Worm (Caenorhabditis elegans): Measurements from ENCODE around the gene ani-1.
A peak's percentile ranks its signal among the peaks of the same experiment; 100 is the strongest.

The ani-1 gene

ce11 chrIII:12427527-12428263, 25.5 kb downstream of the ani-1 start:
- TF ChIP-seq madf-6 (GFP tag; IDR thresholded peaks at IDR 0.05) (no peak), ama-1 (optimal IDR thresholded peaks at IDR 0.05) (no peak), ama-1 (GFP tag; optimal IDR thresholded peaks at IDR 0.05) (peak in 1 of 2 experiments; percentile 42), efl-1 (GFP tag; optimal IDR thresholded peaks at IDR 0.05) (peak; percentile 13)

DNA sequence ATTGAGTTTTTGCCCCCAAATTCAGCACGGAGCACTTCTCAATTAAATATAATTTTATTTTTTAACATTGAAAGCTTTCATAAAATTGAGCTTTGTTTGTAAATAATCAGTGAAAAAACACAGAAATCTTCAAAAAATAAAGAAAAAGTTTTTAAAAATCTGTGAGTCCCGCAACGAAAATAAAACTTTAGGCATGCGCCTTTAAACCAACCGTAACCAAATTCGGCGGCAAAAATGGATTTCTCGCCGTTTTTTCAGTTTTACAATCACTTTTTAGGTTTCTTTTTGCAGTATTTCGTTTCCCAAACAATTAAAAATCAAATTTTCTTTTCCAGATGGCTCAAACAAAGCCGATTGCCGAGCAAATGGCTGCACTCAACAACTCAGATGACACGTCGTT, 26.6 kb downstream of the ani-1 start, which contains the start of gene pie-1:
Gene pie-1 (plus strand): TSS at position 336 of the 400 bp plus-strand sequence.
- TF ChIP-seq madf-8 (GFP tag; conservative IDR thresholded peaks at IDR 0.05) (peak; percentile 78), dpff-1 (tag; optimal IDR thresholded peaks at IDR 0.05) (no peak), lin-54 (GFP tag; optimal IDR thresholded peaks at IDR 0.05) (peak; percentile 79), nfya-2 (GFP tag; IDR thresholded peaks at IDR 0.05) (no peak), somi-1 (GFP tag; optimal IDR thresholded peaks at IDR 0.05) (no peak), snpc-4 (GFP tag; optimal IDR thresholded peaks at IDR 0.05) (peak; percentile 75), snpc-4 (tag; optimal IDR thresholded peaks at IDR 0.05) (no peak), hlh-26 (GFP tag; conservative IDR thresholded peaks at IDR 0.05) (no peak), Y53G8AR.9 (GFP tag; conservative IDR thresholded peaks at IDR 0.05) (no peak), egl-44 (GFP tag; IDR thresholded peaks at IDR 0.05) (no peak), ceh-100 (GFP tag; IDR thresholded peaks at IDR 0.05) (no peak), ztf-26 (tag; optimal IDR thresholded peaks at IDR 0.05) (no peak), hmg-1.2 (GFP tag; IDR thresholded peaks at IDR 0.05) (no peak), gei-17 (GFP tag; optimal IDR thresholded peaks at IDR 0.05) (no peak), zfh-2 (GFP tag; conservative IDR thresholded peaks at IDR 0.05) (no peak), rec-8 (tag; optimal IDR thresholded peaks at IDR 0.05) (peak in 1 of 2 experiments; percentile 24), F33H1.4 (GFP tag; IDR thresholded peaks at IDR 0.05) (peak; percentile 92), B0261.1 (tag; optimal IDR thresholded peaks at IDR 0.05) (no peak), Y53F4B.3 (GFP tag; IDR thresholded peaks at IDR 0.05) (no peak), dpl-1 (GFP tag; optimal IDR thresholded peaks at IDR 0.05) (peak; percentile 94), ccch-3 (GFP tag; optimal IDR thresholded peaks at IDR 0.05) (no peak), nhr-90 (tag; optimal IDR thresholded peaks at IDR 0.05) (no peak), C17E4.6 (GFP tag; IDR thresholded peaks at IDR 0.05) (no peak), D2030.7 (GFP tag; IDR thresholded peaks at IDR 0.05) (peak; percentile 85), egl-18 (GFP tag; IDR thresholded peaks at IDR 0.05) (no peak), sea-2 (GFP tag; IDR thresholded peaks at IDR 0.05) (no peak), mcd-1 (GFP tag; IDR thresholded peaks at IDR 0.05) (peak; percentile 44; the same call in 1 of the 2 replicates), ztf-25 (GFP tag; IDR thresholded peaks at IDR 0.05) (no peak), ceh-79 (tag; optimal IDR thresholded peaks at IDR 0.05) (no peak), ets-4 (GFP tag; optimal IDR thresholded peaks at IDR 0.05) (no peak), athp-1 (tag; optimal IDR thresholded peaks at IDR 0.05) (no peak), hsf-1 (GFP tag; IDR thresholded peaks at IDR 0.05) (peak; percentile 65; the same call in 1 of the 2 replicates), lir-1 (GFP tag; conservative IDR thresholded peaks at IDR 0.05) (no peak), B0019.2 (GFP tag; conservative IDR thresholded peaks at IDR 0.05) (0 out of 2 replicates have a peak, but pooled peaks have one; percentile 7), F10E7.11 (tag; optimal IDR thresholded peaks at IDR 0.05) (no peak), fkh-3 (tag; optimal IDR thresholded peaks at IDR 0.05) (no peak), lsl-1 (GFP tag; optimal IDR thresholded peaks at IDR 0.05) (peak; percentile 95), efl-1 (GFP tag; optimal IDR thresholded peaks at IDR 0.05) (peak; percentile 100), Y79H2A.3 (GFP tag; conservative IDR thresholded peaks at IDR 0.05) (no peak), ztf-6 (GFP tag; IDR thresholded peaks at IDR 0.05) (no peak), snpc-3.4 (tag; optimal IDR thresholded peaks at IDR 0.05) (peak; percentile 30), let-526 (GFP tag; IDR thresholded peaks at IDR 0.05) (no peak), atf-7 (tag; optimal IDR thresholded peaks at IDR 0.05) (no peak), ztf-22 (GFP tag; optimal IDR thresholded peaks at IDR 0.05) (no peak)

Measured in whole organism, young adult.